Worm (Caenorhabditis elegans): ENCODE measurements around the gene K02E10.4.

The K02E10.4 gene

DNA sequence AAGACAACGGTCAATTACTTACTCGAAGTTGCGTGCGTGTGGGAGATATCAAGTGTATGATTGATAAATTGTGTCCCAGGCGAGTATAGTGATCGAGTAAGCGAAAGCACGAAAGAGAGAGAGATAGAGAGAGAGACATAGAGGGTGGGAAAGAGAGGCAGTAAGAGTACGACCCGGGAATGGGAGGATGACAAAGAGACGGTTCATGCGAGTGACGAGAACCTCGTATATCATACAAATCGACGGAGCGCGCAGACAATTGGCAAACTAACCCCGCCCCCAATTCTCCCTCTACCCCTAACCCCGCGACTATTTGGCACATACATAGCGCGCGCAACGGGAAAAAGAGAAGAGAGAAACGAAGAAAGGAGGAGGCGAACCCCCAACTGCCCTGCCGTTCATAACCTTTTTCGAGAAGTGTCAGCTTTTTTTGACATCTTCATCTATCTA, 12.8 kb downstream of the K02E10.4 start, which contains the start of gene rabr-1 (continued):
- TF ChIP-seq lsy-2 (tag; optimal IDR thresholded peaks at IDR 0.05) (peak in 1 of 2 experiments; percentile 29), crh-2 (tag; optimal IDR thresholded peaks at IDR 0.05) (no peak), Y55F3AM.14 (GFP tag; optimal IDR thresholded peaks at IDR 0.05) (no peak), lin-39 (tag; optimal IDR thresholded peaks at IDR 0.05) (no peak), skn-1 (tag; optimal IDR thresholded peaks at IDR 0.05) (no peak), unc-62 (GFP tag; optimal IDR thresholded peaks at IDR 0.05) (no peak), nhr-10 (tag; optimal IDR thresholded peaks at IDR 0.05) (no peak), ZK546.5 (tag; optimal IDR thresholded peaks at IDR 0.05) (no peak), nhr-21 (tag; optimal IDR thresholded peaks at IDR 0.05) (peak; percentile 51), nhr-129 (tag; optimal IDR thresholded peaks at IDR 0.05) (peak; percentile 72), alr-1 (tag; optimal IDR thresholded peaks at IDR 0.05) (no peak), unc-55 (GFP tag; optimal IDR thresholded peaks at IDR 0.05) (no peak), nhr-23 (tag; optimal IDR thresholded peaks at IDR 0.05) (no peak), F13H6.1 (tag; optimal IDR thresholded peaks at IDR 0.05) (peak; percentile 67), unc-39 (tag; optimal IDR thresholded peaks at IDR 0.05) (no peak)

ce11 chrX:2497816-2498215, 14.8 kb downstream of the K02E10.4 start:
- TF ChIP-seq elt-3 (tag; optimal IDR thresholded peaks at IDR 0.05) (no peak), snpc-4 (tag; optimal IDR thresholded peaks at IDR 0.05) (no peak), sma-9 (GFP tag; optimal IDR thresholded peaks at IDR 0.05) (no peak), sma-9 (tag; optimal IDR thresholded peaks at IDR 0.05) (no peak), ceh-16 (tag; optimal IDR thresholded peaks at IDR 0.05) (no peak), sem-4 (tag; optimal IDR thresholded peaks at IDR 0.05) (no peak), unc-39 (tag; optimal IDR thresholded peaks at IDR 0.05) (no peak), nhr-23 (tag; optimal IDR thresholded peaks at IDR 0.05) (no peak), ztf-11 (tag; optimal IDR thresholded peaks at IDR 0.05) (no peak), nhr-11 (tag; optimal IDR thresholded peaks at IDR 0.05) (no peak), gmeb-1 (tag; optimal IDR thresholded peaks at IDR 0.05) (no peak), lin-13 (GFP tag; optimal IDR thresholded peaks at IDR 0.05) (no peak), alr-1 (tag; optimal IDR thresholded peaks at IDR 0.05) (no peak), skn-1 (tag; optimal IDR thresholded peaks at IDR 0.05) (no peak), egl-27 (tag; optimal IDR thresholded peaks at IDR 0.05) (no peak), nhr-77 (tag; optimal IDR thresholded peaks at IDR 0.05) (no peak), Y55F3AM.14 (GFP tag; optimal IDR thresholded peaks at IDR 0.05) (no peak), zag-1 (tag; optimal IDR thresholded peaks at IDR 0.05) (no peak), peb-1 (tag; optimal IDR thresholded peaks at IDR 0.05) (no peak)

DNA sequence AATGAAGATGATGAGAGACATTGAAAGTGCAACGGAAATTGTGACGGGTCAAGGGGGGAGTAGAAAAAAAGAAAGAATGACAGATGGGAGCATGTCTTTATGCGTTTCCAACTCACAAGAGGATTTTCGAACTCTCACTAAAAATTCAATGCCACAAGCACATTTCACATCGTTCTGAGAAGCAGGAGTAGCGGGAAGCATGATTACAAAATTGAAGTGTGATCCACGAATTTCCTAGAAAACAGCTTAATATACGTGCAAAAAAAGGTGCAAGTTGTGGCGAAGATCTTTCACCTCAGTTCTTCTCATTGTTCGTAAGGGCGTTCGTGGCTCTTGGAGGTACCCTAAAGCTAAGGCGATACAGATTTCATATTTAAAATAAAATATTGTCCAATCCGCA, 23.7 kb downstream of the K02E10.4 start:
- TF ChIP-seq ceh-82 (tag; optimal IDR thresholded peaks at IDR 0.05) (no peak), ZK546.5 (tag; optimal IDR thresholded peaks at IDR 0.05) (no peak), lin-13 (GFP tag; optimal IDR thresholded peaks at IDR 0.05) (no peak), elt-3 (tag; optimal IDR thresholded peaks at IDR 0.05) (no peak), fos-1 (tag; optimal IDR thresholded peaks at IDR 0.05) (no peak), ztf-11 (tag; optimal IDR thresholded peaks at IDR 0.05) (no peak), nhr-12 (tag; optimal IDR thresholded peaks at IDR 0.05) (no peak), Y55F3AM.14 (GFP tag; optimal IDR thresholded peaks at IDR 0.05) (no peak), dmd-4 (tag; optimal IDR thresholded peaks at IDR 0.05) (no peak), R02D3.7 (tag; optimal IDR thresholded peaks at IDR 0.05) (no peak), unc-55 (GFP tag; optimal IDR thresholded peaks at IDR 0.05) (no peak), skn-1 (tag; optimal IDR thresholded peaks at IDR 0.05) (no peak), nhr-11 (tag; optimal IDR thresholded peaks at IDR 0.05) (no peak), nhr-6 (tag; optimal IDR thresholded peaks at IDR 0.05) (no peak), unc-62 (GFP tag; optimal IDR thresholded peaks at IDR 0.05) (no peak), elt-1 (tag; optimal IDR thresholded peaks at IDR 0.05) (no peak), zag-1 (tag; optimal IDR thresholded peaks at IDR 0.05) (no peak)

DNA sequence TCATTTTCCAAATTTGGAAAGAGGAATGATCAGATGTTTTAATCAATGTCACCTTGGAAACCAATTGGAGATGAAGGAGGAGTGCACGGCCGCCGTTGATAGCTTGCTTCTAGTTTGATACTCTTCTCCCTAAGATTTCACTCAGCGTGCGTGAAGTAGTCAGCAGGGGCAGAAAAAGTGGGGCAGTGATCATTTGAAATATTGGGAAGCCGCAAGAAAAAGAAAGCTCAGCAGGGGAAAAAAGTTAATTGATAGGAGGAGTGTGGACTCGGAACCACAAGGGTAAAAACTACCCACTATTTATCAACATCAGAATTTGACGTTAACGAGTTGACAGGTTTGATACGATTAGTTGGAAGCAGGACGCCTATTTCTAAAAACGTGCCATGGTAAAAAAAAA, 25.4 kb downstream of the K02E10.4 start, which contains the start of gene K02E10.7:
K02E10.7 (minus strand) TSS at position 101 of the 400 bp plus-strand sequence.
- TF ChIP-seq lin-13 (GFP tag; optimal IDR thresholded peaks at IDR 0.05) (no peak), elt-1 (tag; optimal IDR thresholded peaks at IDR 0.05) (no peak), dmd-4 (tag; optimal IDR thresholded peaks at IDR 0.05) (no peak)

DNA sequence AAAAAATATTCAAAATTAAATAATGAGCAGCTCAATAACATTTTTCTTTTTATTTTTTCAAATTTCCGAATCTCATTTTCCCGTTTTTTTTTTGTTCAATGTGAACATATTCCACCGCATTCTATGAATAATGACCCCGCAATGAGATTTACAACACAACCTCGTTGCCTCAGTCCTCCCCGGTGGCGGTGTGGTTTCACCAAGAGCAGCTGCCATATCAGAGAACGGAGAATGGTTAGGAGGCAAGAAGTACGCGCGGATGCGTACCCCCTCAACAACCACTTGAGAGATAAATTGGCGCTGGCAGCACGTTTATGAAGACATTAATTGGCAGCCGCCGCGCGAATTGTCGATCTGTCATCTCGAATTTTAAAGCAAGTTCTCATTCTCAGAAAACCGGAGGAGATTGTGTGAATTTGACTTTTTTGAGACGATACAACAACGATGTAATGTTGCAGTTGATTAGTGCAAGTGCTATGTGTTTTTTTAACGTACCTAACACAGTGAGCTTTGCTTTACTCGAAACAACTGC, 30.7 kb downstream of the K02E10.4 start:
- TF ChIP-seq mdl-1 (tag; optimal IDR thresholded peaks at IDR 0.05) (no peak), skn-1 (tag; optimal IDR thresholded peaks at IDR 0.05) (no peak)

All from whole organism, L2 larva.